Fruit fly (Drosophila melanogaster) whole organism, prepupa: ENCODE results near the gene CG33648.

Experiments
- Blimp-1 ChIP-seq: fragments of 200-800 bp; sonication (Bioruptor generic); optimal IDR thresholded peaks from 3 replicates; lab custom pipeline; 2017; ENCODE audit warnings: missing biosample characterization, missing genetic modification characterization, mild to moderate bottlenecking, moderate library complexity, missing genetic modification reagents
- CG6808 ChIP-seq: fragments of 200-800 bp; sonication (Bioruptor generic); optimal IDR thresholded peaks from 3 replicates; lab custom pipeline; 2017; ENCODE audit warnings: missing biosample characterization, missing genetic modification characterization, mild to moderate bottlenecking, moderate library complexity, missing genetic modification reagents
- Hr38 ChIP-seq: sonication (Bioruptor generic); optimal IDR thresholded peaks from 2 replicates; lab custom pipeline; 2016; ENCODE audit warnings: missing biosample characterization, missing genetic modification characterization
- Hr4 ChIP-seq: fragments of 200-800 bp; sonication (Bioruptor generic); optimal IDR thresholded peaks from 3 replicates; lab custom pipeline; 2016; ENCODE audit warnings: missing biosample characterization, missing genetic modification characterization
- eg ChIP-seq: fragments of 200-800 bp; sonication (Bioruptor generic); IDR thresholded peaks from 3 replicates; pipeline ENCODE4 v1.3.6; 2022; ENCODE audit warnings: missing biosample characterization, missing genetic modification characterization

- TF ChIP-seq Hr4 (GFP tag; lab: Kevin White, UChicago) (no peak), CG6808 (no peak), eg (GFP tag; lab: Robert Waterston, UW) (no peak), Hr38 (GFP tag; lab: Kevin White, UChicago) (no peak), Blimp-1 (GFP tag; lab: Kevin White, UChicago) (no peak)
These were observed 8.8 kb downstream of the CG33648 start for dm6 chr2L:14532822-14533336.
